Worm (Caenorhabditis elegans) whole organism, L2 larva: ENCODE measurements around the gene C55A1.1.

Experiments used
- ama-1 ChIP-seq: fragments of 150-350 bp; optimal IDR thresholded peaks from 2 replicates; lab custom pipeline; 2018; ENCODE audit warnings: inconsistent platforms
- elt-3 ChIP-seq: sonication (generic microtip); optimal IDR thresholded peaks from 2 replicates; lab custom pipeline; 2017; ENCODE audit warnings: missing biosample characterization, missing genetic modification characterization
- mdl-1 ChIP-seq, 2 experiments: fragments of 150-350 bp in 1 of 2; sonication (generic microtip) in 1 of 2; optimal IDR thresholded peaks; 2 replicates each; lab custom pipeline; 2017; ENCODE audit warnings: missing biosample characterization in 2 of 2, missing genetic modification characterization in 2 of 2
- nhr-129 ChIP-seq: fragments of 150-350 bp; optimal IDR thresholded peaks from 2 replicates; lab custom pipeline; 2014; ENCODE audit warnings: missing biosample characterization, missing genetic modification characterization
- ztf-4 ChIP-seq: fragments of 150-350 bp; optimal IDR thresholded peaks from 2 replicates; lab custom pipeline; 2014; ENCODE audit warnings: missing biosample characterization, missing genetic modification characterization

DNA sequence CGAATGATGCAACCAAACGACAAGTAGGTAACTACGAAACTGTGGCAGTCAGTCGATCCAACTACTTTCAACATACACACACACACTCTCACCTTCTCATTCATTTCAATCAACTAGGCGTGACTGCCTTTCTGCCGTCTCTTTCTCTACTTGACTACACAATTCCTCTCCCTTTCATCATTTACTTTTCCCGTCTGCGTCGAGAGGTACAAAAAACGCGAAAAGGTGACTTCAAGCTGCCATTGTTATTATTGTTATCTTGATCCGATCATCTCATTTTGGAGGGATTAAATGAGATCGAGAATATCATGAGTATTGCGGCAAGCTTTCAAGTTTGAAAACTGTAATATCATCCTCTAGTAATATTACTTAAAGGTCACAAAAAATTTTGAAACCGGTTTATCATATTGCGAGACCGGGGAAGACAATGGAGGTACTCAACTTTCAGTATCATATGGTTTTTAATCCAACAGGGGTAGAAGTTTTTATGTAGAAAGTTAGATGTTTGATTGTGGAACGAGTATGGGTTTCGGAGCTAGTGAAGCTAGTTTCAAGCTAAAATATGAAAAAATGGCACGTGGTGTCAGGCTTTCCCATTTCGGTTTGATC lies 42.5 kb downstream of the C55A1.1 start:
- TF ChIP-seq ztf-4 (tag; lab: Kevin White, UChicago) (no peak), mdl-1 (tag; optimal IDR thresholded peaks at IDR 0.05; lab: Kevin White, UChicago) (no peak), elt-3 (tag; lab: Kevin White, UChicago) (no peak), ama-1 (lab: Kevin White, UChicago) (peak; percentile 53), nhr-129 (tag; lab: Kevin White, UChicago) (peak; percentile 93)
